Worm (Caenorhabditis elegans): ENCODE data around the gene F13B12.6.

Gene F13B12.6

DNA sequence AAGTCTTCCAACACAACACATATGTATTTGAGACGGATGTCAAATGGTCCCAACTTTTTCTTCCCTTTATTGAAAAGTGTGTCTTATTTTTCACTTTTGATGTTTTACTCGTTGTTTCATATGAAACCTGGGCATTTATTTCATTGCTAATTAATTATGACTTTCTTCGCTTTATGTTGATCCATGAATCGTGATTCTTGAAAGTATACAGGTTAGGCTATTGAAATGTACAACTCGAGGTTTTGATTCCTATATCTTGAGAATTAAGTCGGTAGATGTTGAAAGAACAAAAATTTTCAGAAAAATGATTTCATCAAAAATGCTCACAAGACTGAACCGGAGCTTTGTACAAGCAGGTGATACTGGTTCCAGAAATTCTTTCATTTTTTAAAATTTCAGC is 30.6 kb downstream of the F13B12.6 start, which contains the start of gene nfu-1:
TSS of gene nfu-1 (plus strand) at position 301 of the 400 bp plus-strand sequence.
- peak; percentile 45 for TF ChIP-seq ekl-4 (GFP tag; IDR thresholded peaks at IDR 0.05)
- no peak for TF ChIP-seq K11D2.4 (GFP tag; IDR thresholded peaks at IDR 0.05)
- TF ChIP-seq madf-6 (GFP tag; IDR thresholded peaks at IDR 0.05): peak; percentile 41; the same call in 1 of the 2 replicates
- no peak for TF ChIP-seq mcd-1 (GFP tag; IDR thresholded peaks at IDR 0.05)
- no peak for TF ChIP-seq T26A5.8 (tag; optimal IDR thresholded peaks at IDR 0.05)
- TF ChIP-seq cebp-2 (GFP tag; IDR thresholded peaks at IDR 0.05): no peak
- TF ChIP-seq hsf-1 (GFP tag; IDR thresholded peaks at IDR 0.05): 0 out of 2 replicates have a peak, but pooled peaks have one; percentile 11
- TF ChIP-seq mes-4 (tag; optimal IDR thresholded peaks at IDR 0.05): no peak
- no peak for TF ChIP-seq ama-1 (optimal IDR thresholded peaks at IDR 0.05)
- peak in 1 of 2 experiments; percentile 41 for TF ChIP-seq ama-1 (GFP tag; optimal IDR thresholded peaks at IDR 0.05)
- TF ChIP-seq madf-10 (tag; optimal IDR thresholded peaks at IDR 0.05): no peak
- TF ChIP-seq egl-44 (GFP tag; IDR thresholded peaks at IDR 0.05): no peak
- TF ChIP-seq sdz-38 (tag; optimal IDR thresholded peaks at IDR 0.05): no peak
- TF ChIP-seq attf-5 (GFP tag; optimal IDR thresholded peaks at IDR 0.05): no peak
- no peak for TF ChIP-seq ZK185.1 (tag; optimal IDR thresholded peaks at IDR 0.05; ENCODE audit: poor library complexity, severe bottlenecking)
- no peak for TF ChIP-seq ztf-26 (tag; optimal IDR thresholded peaks at IDR 0.05)
- TF ChIP-seq B0336.3 (GFP tag; IDR thresholded peaks at IDR 0.05): peak; percentile 29; the same call in 1 of the 2 replicates
- TF ChIP-seq ccch-3 (GFP tag; optimal IDR thresholded peaks at IDR 0.05): no peak
- TF ChIP-seq him-1 (tag; optimal IDR thresholded peaks at IDR 0.05): no peak

DNA sequence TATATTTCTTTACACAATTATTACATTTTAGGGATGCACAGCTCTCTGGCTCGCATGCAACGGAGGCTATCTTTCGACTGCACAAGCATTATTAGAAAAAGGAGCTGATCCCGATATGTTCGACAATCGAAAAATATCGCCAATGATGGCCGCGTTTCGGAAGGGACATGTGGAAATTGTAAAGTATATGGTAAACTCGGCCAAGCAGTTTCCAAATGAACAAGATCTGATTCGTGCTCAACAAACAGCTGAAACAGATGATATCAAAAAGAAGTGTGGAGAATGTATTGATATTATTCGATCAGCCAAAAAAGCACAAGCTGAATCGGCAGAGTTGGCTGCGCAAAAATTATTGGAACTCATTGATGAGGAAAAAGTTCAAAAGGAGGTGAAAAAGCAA is 34.8 kb downstream of the F13B12.6 start:
- TF ChIP-seq C06A6.2 (GFP tag; conservative IDR thresholded peaks at IDR 0.05) (no peak), attf-6 (GFP tag; IDR thresholded peaks at IDR 0.05) (no peak), somi-1 (GFP tag; optimal IDR thresholded peaks at IDR 0.05) (no peak), lsy-27 (tag; optimal IDR thresholded peaks at IDR 0.05; ENCODE audit: borderline replicate concordance, insufficient read depth) (no peak), attf-5 (GFP tag; optimal IDR thresholded peaks at IDR 0.05) (no peak), chd-7 (tag; optimal IDR thresholded peaks at IDR 0.05) (no peak), lin-26 (GFP tag; IDR thresholded peaks at IDR 0.05) (no peak), D2030.7 (GFP tag; IDR thresholded peaks at IDR 0.05) (no peak), F49E8.2 (tag; optimal IDR thresholded peaks at IDR 0.05; ENCODE audit: insufficient read depth) (no peak), bed-2 (GFP tag; IDR thresholded peaks at IDR 0.05) (no peak), ztf-22 (GFP tag; optimal IDR thresholded peaks at IDR 0.05) (no peak), snpc-1.3 (tag; optimal IDR thresholded peaks at IDR 0.05; ENCODE audit: insufficient read depth) (no peak), egl-18 (GFP tag; IDR thresholded peaks at IDR 0.05) (no peak), let-607 (tag; optimal IDR thresholded peaks at IDR 0.05) (no peak)

DNA sequence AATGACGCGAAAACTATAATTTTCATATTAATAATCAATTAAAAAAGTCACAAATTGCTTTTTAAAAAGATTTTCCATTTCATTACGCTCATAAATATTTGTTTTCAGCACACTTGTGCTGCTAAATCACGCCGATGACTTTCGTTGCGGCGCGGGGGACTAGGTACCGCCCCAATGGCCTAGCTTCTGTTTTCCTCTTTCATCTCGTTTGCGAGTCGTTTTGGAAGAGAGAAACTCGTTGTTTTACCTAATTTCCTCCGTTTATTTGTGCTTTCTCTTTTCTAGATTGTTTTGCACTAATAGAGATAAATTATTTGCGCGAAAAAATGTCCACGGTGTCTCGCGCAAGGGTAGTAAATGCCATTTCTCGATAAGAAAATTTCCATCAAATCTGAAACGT is 36.6 kb downstream of the F13B12.6 start:
- TF ChIP-seq F33H1.4 (GFP tag; IDR thresholded peaks at IDR 0.05): no peak
- no peak for TF ChIP-seq rec-8 (tag; optimal IDR thresholded peaks at IDR 0.05)
- no peak for TF ChIP-seq nhr-179 (tag; optimal IDR thresholded peaks at IDR 0.05)
- TF ChIP-seq cebp-1 (GFP tag; IDR thresholded peaks at IDR 0.05): no peak
- peak; percentile 3 for TF ChIP-seq cebp-1 (tag; optimal IDR thresholded peaks at IDR 0.05)
- peak; percentile 59 for TF ChIP-seq ztf-18 (tag; optimal IDR thresholded peaks at IDR 0.05)
- no peak for TF ChIP-seq hlh-12 (tag; optimal IDR thresholded peaks at IDR 0.05)
- TF ChIP-seq snpc-4 (GFP tag; optimal IDR thresholded peaks at IDR 0.05): peak; percentile 5
- no peak for TF ChIP-seq snpc-4 (tag; optimal IDR thresholded peaks at IDR 0.05)
- no peak for TF ChIP-seq B0019.2 (GFP tag; conservative IDR thresholded peaks at IDR 0.05)
- 0 out of 2 replicates have a peak, but pooled peaks have one; percentile 0 for TF ChIP-seq Y67H2A.10 (GFP tag; conservative IDR thresholded peaks at IDR 0.05)

Data from whole organism, young adult.